Worm (Caenorhabditis elegans): ENCODE results near the gene C17G10.6.

Gene C17G10.6

DNA sequence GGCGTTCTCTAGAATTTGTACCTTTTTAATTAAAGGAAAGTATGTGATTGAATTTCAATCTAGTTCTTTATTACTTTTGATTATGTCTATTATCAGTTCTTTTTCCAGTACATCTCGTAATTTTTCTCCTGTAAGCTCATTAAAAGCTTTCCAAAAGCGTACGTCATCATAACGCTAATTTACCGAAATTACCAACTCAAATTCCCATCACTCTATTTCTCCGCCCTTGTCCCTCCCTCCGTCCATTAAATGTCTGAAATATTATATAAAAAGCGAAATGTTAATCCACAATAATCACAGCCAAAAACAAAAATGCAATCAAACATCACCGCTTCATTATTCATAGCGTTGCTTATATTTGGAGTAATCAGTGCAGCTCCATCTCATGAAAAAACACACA lies 48.8 kb downstream of the C17G10.6 start, which contains the start of gene ins-12:
Gene ins-12, plus strand, starts transcription at position 301 of the 400 bp plus-strand sequence.
- TF ChIP-seq lin-32 (GFP tag; optimal IDR thresholded peaks at IDR 0.05) (no peak), elt-3 (tag; optimal IDR thresholded peaks at IDR 0.05) (no peak), unc-120 (tag; optimal IDR thresholded peaks at IDR 0.05; ENCODE audit: poor library complexity, severe bottlenecking) (no peak), nhr-76 (tag; optimal IDR thresholded peaks at IDR 0.05) (no peak), elt-1 (tag; optimal IDR thresholded peaks at IDR 0.05; ENCODE audit: borderline replicate concordance, insufficient read depth) (no peak), nhr-2 (tag; optimal IDR thresholded peaks at IDR 0.05) (no peak), nhr-12 (tag; optimal IDR thresholded peaks at IDR 0.05) (no peak), zip-8 (tag; optimal IDR thresholded peaks at IDR 0.05) (no peak), ham-2 (GFP tag; optimal IDR thresholded peaks at IDR 0.05) (no peak), ceh-43 (GFP tag; optimal IDR thresholded peaks at IDR 0.05) (no peak)

DNA sequence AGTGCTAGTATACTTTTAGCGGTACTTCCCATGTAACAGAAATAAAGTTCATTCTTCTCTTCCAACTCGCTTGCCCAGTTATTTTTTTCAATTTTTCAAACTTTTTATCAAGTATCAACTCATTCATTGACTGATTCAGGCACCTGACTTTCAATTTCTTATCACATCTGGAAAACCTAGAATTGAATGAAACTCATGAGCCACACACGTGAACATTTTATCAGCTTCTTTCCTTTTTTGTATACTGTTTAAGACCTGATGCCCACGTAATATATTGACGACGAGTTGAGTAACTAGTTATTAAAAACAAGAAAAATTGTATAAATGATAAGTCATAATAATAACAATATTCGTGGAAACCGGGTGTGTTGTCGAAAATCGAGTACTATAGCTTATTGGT lies 49.6 kb downstream of the C17G10.6 start:
- TF ChIP-seq pha-4 (tag; optimal IDR thresholded peaks at IDR 0.05), result no peak
- TF ChIP-seq zip-8 (tag; optimal IDR thresholded peaks at IDR 0.05), result no peak
- no peak for TF ChIP-seq mab-5 (tag; optimal IDR thresholded peaks at IDR 0.05)
- TF ChIP-seq ceh-43 (GFP tag; optimal IDR thresholded peaks at IDR 0.05), result no peak
- TF ChIP-seq elt-1 (tag; optimal IDR thresholded peaks at IDR 0.05; ENCODE audit: borderline replicate concordance, insufficient read depth), result no peak
- no peak for TF ChIP-seq nhr-28 (tag; optimal IDR thresholded peaks at IDR 0.05)
- TF ChIP-seq M03D4.4 (tag; optimal IDR thresholded peaks at IDR 0.05), result no peak
- no peak for TF ChIP-seq elt-3 (tag; optimal IDR thresholded peaks at IDR 0.05)
- no peak for TF ChIP-seq ceh-39 (tag; optimal IDR thresholded peaks at IDR 0.05)
- TF ChIP-seq lin-32 (GFP tag; optimal IDR thresholded peaks at IDR 0.05), result no peak
- TF ChIP-seq hlh-1 (tag; optimal IDR thresholded peaks at IDR 0.05), result no peak
- no peak for TF ChIP-seq drap-1 (GFP tag; optimal IDR thresholded peaks at IDR 0.05)
- TF ChIP-seq tbx-8 (GFP tag; optimal IDR thresholded peaks at IDR 0.05), result no peak
- no peak for TF ChIP-seq mls-2 (tag; optimal IDR thresholded peaks at IDR 0.05)
- TF ChIP-seq unc-39 (tag; optimal IDR thresholded peaks at IDR 0.05), result no peak
- TF ChIP-seq ceh-83 (GFP tag; optimal IDR thresholded peaks at IDR 0.05), result no peak
- TF ChIP-seq nhr-237 (tag; optimal IDR thresholded peaks at IDR 0.05), result no peak

DNA sequence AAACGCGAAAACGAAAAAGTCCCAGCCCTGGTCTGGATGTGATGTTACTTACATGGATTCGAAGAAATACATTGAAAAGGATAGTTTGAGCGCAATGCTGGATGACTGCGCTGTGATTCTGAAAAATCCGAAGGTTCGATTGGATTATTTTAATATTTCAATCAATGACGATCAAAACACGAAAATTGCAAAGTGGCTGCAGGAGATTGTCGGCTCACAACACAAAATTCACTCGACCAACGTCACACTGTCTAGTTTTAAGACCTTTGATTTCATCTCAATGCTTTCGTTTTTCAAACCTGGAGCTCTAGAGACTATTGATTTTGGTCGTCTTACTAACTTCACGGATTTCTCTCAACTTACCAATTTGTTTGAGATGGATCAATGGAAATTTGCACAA lies 51.6 kb downstream of the C17G10.6 start, which contains the start of gene C17C3.5:
Gene C17C3.5, plus strand, starts transcription at position 301 of the 400 bp plus-strand sequence.
- TF ChIP-seq mls-2 (tag; optimal IDR thresholded peaks at IDR 0.05) (no peak), sem-2 (GFP tag; optimal IDR thresholded peaks at IDR 0.05) (no peak), sptf-1 (tag; optimal IDR thresholded peaks at IDR 0.05) (no peak), nhr-2 (tag; optimal IDR thresholded peaks at IDR 0.05) (no peak), ces-1 (GFP tag; optimal IDR thresholded peaks at IDR 0.05) (no peak), lsy-2 (tag; optimal IDR thresholded peaks at IDR 0.05) (no peak), unc-120 (tag; optimal IDR thresholded peaks at IDR 0.05; ENCODE audit: poor library complexity, severe bottlenecking) (no peak), lin-32 (GFP tag; optimal IDR thresholded peaks at IDR 0.05) (no peak), mab-5 (tag; optimal IDR thresholded peaks at IDR 0.05) (no peak), unc-62 (GFP tag; optimal IDR thresholded peaks at IDR 0.05) (no peak), hlh-1 (tag; optimal IDR thresholded peaks at IDR 0.05) (no peak)

All from whole organism, mixed stage, embryonic.